Fruit fly (Drosophila melanogaster): ENCODE data around the gene CG9451.
"Not testable (repeated sequence)": the region's sequence is repeated elsewhere in the genome, so short reads cannot be mapped to it uniquely, and the experiment has no call there.

dm6 chr3L:19487260-19487659 lies 13.3 kb downstream of the CG9451 start, which contains the start of gene CG32212:
- not testable (repeated sequence) for TF ChIP-seq p53 (GFP tag; optimal IDR thresholded peaks at IDR 0.05); Side (GFP tag; optimal IDR thresholded peaks at IDR 0.05); cato (GFP tag; optimal IDR thresholded peaks at IDR 0.05; ENCODE audit: borderline replicate concordance); MESR4 (GFP tag; optimal IDR thresholded peaks at IDR 0.05); lola (GFP tag; optimal IDR thresholded peaks at IDR 0.05); CG2202 (tag; optimal IDR thresholded peaks at IDR 0.05)
